Worm (Caenorhabditis elegans): ENCODE data around the gene rab-1.

DNA sequence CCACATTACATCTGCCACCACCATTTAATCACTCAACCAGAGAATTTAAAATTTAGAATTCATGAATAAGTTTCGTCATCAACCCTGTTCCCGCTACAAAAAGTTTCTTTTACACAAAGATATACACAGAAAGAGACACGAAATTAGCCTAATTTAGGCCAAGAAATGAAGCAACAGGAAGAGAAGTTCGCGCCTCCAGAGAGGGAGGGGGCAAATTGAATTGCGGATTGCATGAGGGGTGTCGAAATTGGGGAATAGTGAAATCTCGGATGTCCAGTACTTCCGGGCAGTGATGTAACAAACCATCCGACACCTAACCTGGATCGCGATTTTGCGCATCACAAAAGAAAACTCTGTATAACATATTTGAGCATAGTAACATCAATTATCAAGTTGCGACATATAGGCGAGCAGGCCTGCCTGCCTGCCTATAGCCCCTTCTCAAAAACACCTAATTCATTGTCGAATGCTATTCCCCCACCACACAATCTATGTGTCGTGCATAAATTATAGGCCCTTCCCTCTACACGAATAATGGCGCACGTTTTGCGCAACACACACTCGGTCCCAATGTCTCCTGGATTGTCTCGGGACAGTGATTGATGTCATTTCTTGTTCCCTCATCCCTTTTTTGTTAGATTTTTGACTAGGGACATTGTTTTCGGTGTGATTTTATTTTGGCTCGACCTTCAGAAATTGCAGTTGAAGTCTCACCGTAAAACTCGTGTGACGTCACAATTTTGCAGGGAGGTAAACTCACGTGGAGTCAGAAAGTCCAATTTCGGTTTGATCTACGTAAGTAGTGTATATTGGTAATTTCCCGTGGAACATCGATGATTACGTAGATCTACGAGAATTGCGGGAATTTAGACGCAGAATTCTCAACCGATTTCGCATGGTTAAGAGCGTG, 35.8 kb downstream of the rab-1 start:
- TF ChIP-seq dmd-9 (GFP tag; IDR thresholded peaks at IDR 0.05) (no peak), madf-5 (GFP tag; IDR thresholded peaks at IDR 0.05) (no peak), tag-97 (GFP tag; IDR thresholded peaks at IDR 0.05) (no peak), Y5F2A.4 (GFP tag; optimal IDR thresholded peaks at IDR 0.05) (no peak), nhr-76 (tag; optimal IDR thresholded peaks at IDR 0.05) (no peak), unc-62 (GFP tag; optimal IDR thresholded peaks at IDR 0.05 in 1 of 2) (peak in 1 of 2 experiments; percentile 85), unc-62 (tag; optimal IDR thresholded peaks at IDR 0.05) (no peak), lin-39 (tag; optimal IDR thresholded peaks at IDR 0.05) (no peak)
